Fruit fly (Drosophila melanogaster): Measurements from ENCODE around the gene CG15531.

Gene CG15531

DNA sequence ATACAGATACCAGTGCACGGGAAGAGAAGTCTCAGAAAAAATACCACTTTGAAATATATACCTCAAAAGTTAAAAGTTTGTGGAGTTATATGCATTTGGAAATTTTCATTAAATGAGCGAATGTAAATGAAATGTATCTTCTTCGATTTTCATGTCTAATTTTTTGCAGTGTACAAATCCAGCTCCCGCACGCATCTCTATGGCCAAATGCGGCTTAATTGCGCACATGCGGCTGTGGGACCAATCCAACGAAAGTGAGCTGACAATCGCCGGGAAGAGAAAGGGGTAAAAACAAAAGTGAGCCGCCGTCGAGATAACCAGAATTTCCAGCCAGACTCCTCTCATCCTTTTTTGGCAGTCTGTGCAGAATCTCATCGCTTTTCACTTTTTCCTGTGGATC lies 31.9 kb downstream of the CG15531 start (continued):
- TF ChIP-seq Trl (optimal IDR thresholded peaks at IDR 0.05) (no peak), Trl (GFP tag; optimal IDR thresholded peaks at IDR 0.05) (no peak), sima (GFP tag; optimal IDR thresholded peaks at IDR 0.05) (no peak), ash1 (GFP tag; optimal IDR thresholded peaks at IDR 0.05) (no peak), CG13775 (GFP tag; optimal IDR thresholded peaks at IDR 0.05) (no peak), Pdp1 (GFP tag; optimal IDR thresholded peaks at IDR 0.05) (peak in 1 of 2 experiments; percentile 26), Scr (GFP tag; IDR thresholded peaks at IDR 0.05; ENCODE audit: partially characterized antibody) (no peak), gce (GFP tag; IDR thresholded peaks at IDR 0.05) (peak; percentile 54; the same call in 1 of the 3 replicates), stwl (tag; optimal IDR thresholded peaks at IDR 0.05) (no peak), CG18764 (GFP tag; optimal IDR thresholded peaks at IDR 0.05) (no peak), CG9215 (GFP tag; IDR thresholded peaks at IDR 0.05) (no peak), Xrp1 (GFP tag; IDR thresholded peaks at IDR 0.05) (peak; percentile 68; the same call in 1 of the 2 replicates), phol (tag; optimal IDR thresholded peaks at IDR 0.05) (peak; percentile 42), CG2202 (tag; optimal IDR thresholded peaks at IDR 0.05) (no peak), Rx (GFP tag; IDR thresholded peaks at IDR 0.05) (peak; percentile 36; the same call in 1 of the 2 replicates), seq (GFP tag; IDR thresholded peaks at IDR 0.05) (no peak), lmd (GFP tag; IDR thresholded peaks at IDR 0.05) (peak; percentile 41; the same call in 1 of the 2 replicates), Vsx1 (GFP tag; optimal IDR thresholded peaks at IDR 0.05) (no peak), Myb (GFP tag; optimal IDR thresholded peaks at IDR 0.05) (no peak), slbo (GFP tag; IDR thresholded peaks at IDR 0.05) (0 out of 2 replicates have a peak, but pooled peaks have one; percentile 9), inv (GFP tag; IDR thresholded peaks at IDR 0.05; ENCODE audit: partially characterized antibody) (no peak), Med (GFP tag) (peak; percentile 81), Blimp-1 (GFP tag; optimal IDR thresholded peaks at IDR 0.05) (peak; percentile 69), CG13424 (tag; optimal IDR thresholded peaks at IDR 0.05) (peak; percentile 4)

DNA sequence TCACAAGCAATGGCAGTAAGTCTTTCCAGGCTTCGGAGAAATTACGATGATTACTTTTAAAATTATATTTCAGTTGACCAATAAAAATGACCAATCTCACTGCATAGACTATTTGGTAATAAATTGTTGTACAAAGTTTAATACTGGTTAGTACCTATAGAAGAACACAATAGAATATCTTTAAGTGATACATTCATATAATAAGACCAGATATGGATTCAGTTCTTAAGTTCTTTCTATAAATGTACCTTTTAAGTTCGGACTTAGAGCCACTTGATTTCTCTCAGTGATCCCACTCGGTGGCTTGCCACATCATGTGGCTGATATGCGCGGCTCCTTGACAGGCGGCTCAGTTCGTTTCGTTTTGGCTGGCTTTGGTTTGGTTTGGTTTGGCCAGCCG lies 32.8 kb downstream of the CG15531 start:
- TF ChIP-seq CG30403 (GFP tag; optimal IDR thresholded peaks at IDR 0.05) (no peak), bowl (GFP tag; IDR thresholded peaks at IDR 0.05) (no peak), CG30431 (GFP tag; optimal IDR thresholded peaks at IDR 0.05) (no peak), ase (GFP tag; IDR thresholded peaks at IDR 0.05) (no peak), tgo (GFP tag; IDR thresholded peaks at IDR 0.05) (no peak)

- TF ChIP-seq Jarid2 (GFP tag; optimal IDR thresholded peaks at IDR 0.05) (peak; percentile 67), knrl (GFP tag; IDR thresholded peaks at IDR 0.05; ENCODE audit: partially characterized antibody) (no peak), HHEX (GFP tag; optimal IDR thresholded peaks at IDR 0.05) (no peak), vnd (GFP tag; IDR thresholded peaks at IDR 0.05; ENCODE audit: partially characterized antibody) (no peak), CG42726 (GFP tag; IDR thresholded peaks at IDR 0.05; ENCODE audit: partially characterized antibody) (no peak), crol (GFP tag; IDR thresholded peaks at IDR 0.05) (no peak), CG31441 (GFP tag; IDR thresholded peaks at IDR 0.05) (0 out of 2 replicates have a peak, but pooled peaks have one; percentile 10), so (GFP tag; IDR thresholded peaks at IDR 0.05) (0 out of 3 replicates have a peak, but pooled peaks have one; percentile 44), CG13287 (GFP tag; IDR thresholded peaks at IDR 0.05; ENCODE audit: partially characterized antibody) (peak; percentile 11; the same call in 1 of the 2 replicates), CG1832 (GFP tag; optimal IDR thresholded peaks at IDR 0.05) (peak; percentile 4), CG15479 (GFP tag; optimal IDR thresholded peaks at IDR 0.05) (no peak), Hr78 (GFP tag; optimal IDR thresholded peaks at IDR 0.05) (peak in 1 of 2 experiments; percentile 50), E2f2 (GFP tag; IDR thresholded peaks at IDR 0.05) (peak; percentile 31; the same call in 1 of the 2 replicates), dysf (GFP tag; IDR thresholded peaks at IDR 0.05) (0 out of 3 replicates have a peak, but pooled peaks have one; percentile 11), z (GFP tag; IDR thresholded peaks at IDR 0.05) (0 out of 3 replicates have a peak, but pooled peaks have one; percentile 65), oc (tag; optimal IDR thresholded peaks at IDR 0.05) (peak; percentile 55), CG6791 (GFP tag; IDR thresholded peaks at IDR 0.05; ENCODE audit: partially characterized antibody) (peak; percentile 41; the same call in 1 of the 3 replicates), unpg (GFP tag; optimal IDR thresholded peaks at IDR 0.05) (no peak), Trl (optimal IDR thresholded peaks at IDR 0.05) (peak; percentile 66 to 83), Trl (GFP tag; optimal IDR thresholded peaks at IDR 0.05) (no peak)
Measured at dm6 chr3R:30160312-30160942, 35.6 kb downstream of the CG15531 start, which contains the start of gene CG11498. Gene CG11498, minus strand, starts transcription at chr3R:30160473.

Measured in whole organism, embryonic.